Worm (Caenorhabditis elegans) whole organism, mixed stage, embryonic: ENCODE results near the gene elo-3.

Experiments used
- ham-2 ChIP-seq: fragments of 200-800 bp; sonication (Bioruptor generic); optimal IDR thresholded peaks from 2 replicates; lab custom pipeline; 2018; ENCODE audit warnings: mild to moderate bottlenecking, missing genetic modification characterization, missing compliant biosample characterization
- nhr-12 ChIP-seq: fragments of 150-350 bp; optimal IDR thresholded peaks from 2 replicates; lab custom pipeline; 2014; ENCODE audit warnings: missing biosample characterization, missing genetic modification characterization
- unc-120 ChIP-seq: sonication (generic microtip); optimal IDR thresholded peaks from 2 replicates; lab custom pipeline; 2017; ENCODE audit warnings: missing genetic modification characterization, missing compliant biosample characterization; ENCODE audit not compliant: poor library complexity, severe bottlenecking

- no peak for TF ChIP-seq unc-120 (tag; lab: Kevin White, UChicago)
- TF ChIP-seq nhr-12 (tag; lab: Kevin White, UChicago), result no peak
- TF ChIP-seq ham-2, result no peak
Observed at ce11 chrIV:7240564-7240963, 3.0 kb downstream of the elo-3 start.
